Worm (Caenorhabditis elegans): ENCODE data around the gene srxa-2.
A peak's percentile ranks its signal among the peaks of the same experiment; 100 is the strongest.

The srxa-2 gene

ce11 chrIV:9396118-9396517, 27.1 kb upstream of the srxa-2 start, which contains the start of gene col-121:
Gene col-121 (minus strand): TSS chrIV:9396218.
- no peak for TF ChIP-seq aly-2 (tag; optimal IDR thresholded peaks at IDR 0.05)
- TF ChIP-seq elt-1 (tag; optimal IDR thresholded peaks at IDR 0.05), result no peak
- no peak for TF ChIP-seq egl-27 (tag; optimal IDR thresholded peaks at IDR 0.05)
- no peak for TF ChIP-seq lin-13 (GFP tag; optimal IDR thresholded peaks at IDR 0.05)
- no peak for TF ChIP-seq nhr-10 (tag; optimal IDR thresholded peaks at IDR 0.05)
- no peak for TF ChIP-seq unc-55 (GFP tag; optimal IDR thresholded peaks at IDR 0.05)
- TF ChIP-seq nhr-12 (tag; optimal IDR thresholded peaks at IDR 0.05), result no peak
- TF ChIP-seq nhr-77 (tag; optimal IDR thresholded peaks at IDR 0.05), result no peak
- TF ChIP-seq nhr-21 (tag; optimal IDR thresholded peaks at IDR 0.05), result no peak
- TF ChIP-seq alr-1 (tag; optimal IDR thresholded peaks at IDR 0.05), result no peak
- TF ChIP-seq elt-3 (tag; optimal IDR thresholded peaks at IDR 0.05), result no peak
- no peak for TF ChIP-seq mdl-1 (tag; optimal IDR thresholded peaks at IDR 0.05)
- TF ChIP-seq F13H6.1 (tag; optimal IDR thresholded peaks at IDR 0.05), result no peak

ce11 chrIV:9397278-9397677, 25.9 kb upstream of the srxa-2 start, which contains the start of gene F56D5.3:
Gene F56D5.3 (plus strand): TSS chrIV:9397578.
- TF ChIP-seq blmp-1 (tag; optimal IDR thresholded peaks at IDR 0.05; ENCODE audit: insufficient read depth), result no peak
- TF ChIP-seq lin-11 (tag; optimal IDR thresholded peaks at IDR 0.05), result no peak
- TF ChIP-seq nhr-237 (tag; optimal IDR thresholded peaks at IDR 0.05), result no peak
- TF ChIP-seq aly-2 (tag; optimal IDR thresholded peaks at IDR 0.05), result no peak
- TF ChIP-seq mdl-1 (tag; optimal IDR thresholded peaks at IDR 0.05), result no peak
- TF ChIP-seq nhr-129 (tag; optimal IDR thresholded peaks at IDR 0.05), result no peak
- TF ChIP-seq nhr-23 (tag; optimal IDR thresholded peaks at IDR 0.05), result no peak
- no peak for TF ChIP-seq mbf-1 (tag; optimal IDR thresholded peaks at IDR 0.05)
- TF ChIP-seq F13H6.1 (tag; optimal IDR thresholded peaks at IDR 0.05), result no peak
- no peak for TF ChIP-seq unc-39 (tag; optimal IDR thresholded peaks at IDR 0.05)
- no peak for TF ChIP-seq unc-55 (GFP tag; optimal IDR thresholded peaks at IDR 0.05)
- no peak for TF ChIP-seq fos-1 (tag; optimal IDR thresholded peaks at IDR 0.05)
- TF ChIP-seq R02D3.7 (tag; optimal IDR thresholded peaks at IDR 0.05), result no peak
- TF ChIP-seq lin-39 (tag; optimal IDR thresholded peaks at IDR 0.05), result no peak

- TF ChIP-seq ztf-4 (tag; optimal IDR thresholded peaks at IDR 0.05) (no peak), ceh-82 (tag; optimal IDR thresholded peaks at IDR 0.05) (no peak), lin-13 (GFP tag; optimal IDR thresholded peaks at IDR 0.05) (no peak), ZK546.5 (tag; optimal IDR thresholded peaks at IDR 0.05) (no peak), ama-1 (optimal IDR thresholded peaks at IDR 0.05) (no peak), egl-27 (tag; optimal IDR thresholded peaks at IDR 0.05) (no peak), mbf-1 (tag; optimal IDR thresholded peaks at IDR 0.05) (no peak), ceh-16 (tag; optimal IDR thresholded peaks at IDR 0.05) (no peak), dmd-4 (tag; optimal IDR thresholded peaks at IDR 0.05) (no peak), nhr-23 (tag; optimal IDR thresholded peaks at IDR 0.05) (no peak), sma-3 (GFP tag; optimal IDR thresholded peaks at IDR 0.05) (no peak)
Observed at ce11 chrIV:9398512-9398911, 24.7 kb upstream of the srxa-2 start, which contains the start of gene F56D5.2. Gene F56D5.2 (minus strand): TSS chrIV:9398612.

ce11 chrIV:9401715-9402114, 21.5 kb upstream of the srxa-2 start, which contains the start of gene F56D5.6:
Gene F56D5.6 (plus strand): TSS chrIV:9401922.
- TF ChIP-seq ZK546.5 (tag; optimal IDR thresholded peaks at IDR 0.05) (no peak), lin-11 (tag; optimal IDR thresholded peaks at IDR 0.05) (no peak), nhr-237 (tag; optimal IDR thresholded peaks at IDR 0.05) (no peak), unc-62 (GFP tag; optimal IDR thresholded peaks at IDR 0.05) (no peak), snpc-4 (tag; optimal IDR thresholded peaks at IDR 0.05) (no peak), sma-9 (GFP tag; optimal IDR thresholded peaks at IDR 0.05) (peak; percentile 34), sma-9 (tag; optimal IDR thresholded peaks at IDR 0.05) (no peak), gmeb-1 (tag; optimal IDR thresholded peaks at IDR 0.05) (peak; percentile 9), fos-1 (tag; optimal IDR thresholded peaks at IDR 0.05) (peak; percentile 73)

- TF ChIP-seq snpc-4 (tag; optimal IDR thresholded peaks at IDR 0.05) (no peak), C34F6.9 (tag; optimal IDR thresholded peaks at IDR 0.05) (peak; percentile 14), elt-3 (tag; optimal IDR thresholded peaks at IDR 0.05) (no peak), lsy-2 (tag; optimal IDR thresholded peaks at IDR 0.05) (peak in 1 of 2 experiments; percentile 9), unc-39 (tag; optimal IDR thresholded peaks at IDR 0.05) (no peak), fos-1 (tag; optimal IDR thresholded peaks at IDR 0.05) (no peak), lin-39 (tag; optimal IDR thresholded peaks at IDR 0.05) (no peak), elt-1 (tag; optimal IDR thresholded peaks at IDR 0.05) (no peak), crh-2 (tag; optimal IDR thresholded peaks at IDR 0.05) (no peak), zag-1 (tag; optimal IDR thresholded peaks at IDR 0.05) (no peak), blmp-1 (tag; optimal IDR thresholded peaks at IDR 0.05; ENCODE audit: insufficient read depth) (no peak), gmeb-1 (tag; optimal IDR thresholded peaks at IDR 0.05) (peak; percentile 88), nhr-237 (tag; optimal IDR thresholded peaks at IDR 0.05) (no peak)
Observed at ce11 chrIV:9403761-9404420, 19.3 kb upstream of the srxa-2 start.
